Worm (Caenorhabditis elegans): ENCODE measurements around the gene sups-1.

DNA sequence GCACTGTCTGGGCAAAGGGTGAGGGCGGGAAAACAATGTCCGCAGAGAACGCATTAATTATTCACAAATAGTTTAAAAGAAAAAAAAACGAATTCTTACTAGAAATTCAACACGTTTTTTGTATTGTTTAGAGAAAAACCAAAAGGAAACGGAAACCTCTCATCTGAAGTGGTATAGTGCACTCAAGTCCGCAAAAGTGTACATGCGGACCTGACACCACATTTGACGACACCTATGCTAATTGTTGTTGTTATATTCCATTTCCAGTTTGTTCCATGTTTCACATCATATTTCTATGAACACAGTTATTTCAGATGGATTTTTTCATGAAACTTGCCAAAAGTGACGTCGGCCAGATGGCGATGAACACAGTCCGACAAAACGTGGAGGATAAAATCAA is 48.8 kb downstream of the sups-1 start, which contains the start of gene C45B2.6:
- TF ChIP-seq snpc-4 (tag; optimal IDR thresholded peaks at IDR 0.05) (no peak), nhr-237 (tag; optimal IDR thresholded peaks at IDR 0.05) (no peak), peb-1 (tag; optimal IDR thresholded peaks at IDR 0.05) (no peak), ceh-16 (tag; optimal IDR thresholded peaks at IDR 0.05) (no peak), ztf-4 (tag; optimal IDR thresholded peaks at IDR 0.05) (no peak), nhr-12 (tag; optimal IDR thresholded peaks at IDR 0.05) (no peak), R02D3.7 (tag; optimal IDR thresholded peaks at IDR 0.05) (no peak), C34F6.9 (tag; optimal IDR thresholded peaks at IDR 0.05) (no peak), alr-1 (tag; optimal IDR thresholded peaks at IDR 0.05) (no peak), ZK546.5 (tag; optimal IDR thresholded peaks at IDR 0.05) (no peak), elt-1 (tag; optimal IDR thresholded peaks at IDR 0.05) (no peak), F13H6.1 (tag; optimal IDR thresholded peaks at IDR 0.05) (no peak), ama-1 (optimal IDR thresholded peaks at IDR 0.05) (no peak), unc-39 (tag; optimal IDR thresholded peaks at IDR 0.05) (no peak)

Data from whole organism, L2 larva.